Worm (Caenorhabditis elegans): ENCODE results near the gene F37C4.4.
A peak's percentile ranks its signal among the peaks of the same experiment; 100 is the strongest.

F37C4.4 gene

ce11 chrIV:3874417-3874816 lies 7.3 kb downstream of the F37C4.4 start (continued):
- TF ChIP-seq nhr-42 (GFP tag; IDR thresholded peaks at IDR 0.05): no peak
- no peak for TF ChIP-seq egl-27 (tag; optimal IDR thresholded peaks at IDR 0.05)
- TF ChIP-seq pha-4 (GFP tag; IDR thresholded peaks at IDR 0.05): no peak
- TF ChIP-seq pha-4 (tag; optimal IDR thresholded peaks at IDR 0.05): peak; percentile 7
- no peak for TF ChIP-seq daf-19 (GFP tag; conservative IDR thresholded peaks at IDR 0.05)
- TF ChIP-seq R02D3.7 (tag; optimal IDR thresholded peaks at IDR 0.05): no peak
- TF ChIP-seq hmg-1.1 (GFP tag; IDR thresholded peaks at IDR 0.05): 0 out of 2 replicates have a peak, but pooled peaks have one; percentile 27
- TF ChIP-seq ztf-11 (tag; optimal IDR thresholded peaks at IDR 0.05): no peak
- no peak for TF ChIP-seq zfp-2 (tag; optimal IDR thresholded peaks at IDR 0.05)
- TF ChIP-seq zip-2 (tag; optimal IDR thresholded peaks at IDR 0.05): no peak
- no peak for TF ChIP-seq set-16 (GFP tag; IDR thresholded peaks at IDR 0.05)
- TF ChIP-seq saeg-2 (GFP tag; IDR thresholded peaks at IDR 0.05): no peak
- TF ChIP-seq lin-29 (GFP tag; IDR thresholded peaks at IDR 0.05): no peak
- TF ChIP-seq hif-1 (tag; optimal IDR thresholded peaks at IDR 0.05): no peak
- TF ChIP-seq php-3 (GFP tag; IDR thresholded peaks at IDR 0.05): no peak
- TF ChIP-seq mxl-3 (GFP tag; optimal IDR thresholded peaks at IDR 0.05): no peak
- TF ChIP-seq F10B5.3 (tag; optimal IDR thresholded peaks at IDR 0.05): no peak
- TF ChIP-seq nhr-10 (tag; optimal IDR thresholded peaks at IDR 0.05): no peak
- TF ChIP-seq nhr-237 (tag; optimal IDR thresholded peaks at IDR 0.05): no peak
- no peak for TF ChIP-seq nhr-76 (tag; optimal IDR thresholded peaks at IDR 0.05)
- no peak for TF ChIP-seq mxl-2 (GFP tag; conservative IDR thresholded peaks at IDR 0.05)
- no peak for TF ChIP-seq snpc-1.2 (GFP tag; IDR thresholded peaks at IDR 0.05)
- TF ChIP-seq F49E8.2 (tag; optimal IDR thresholded peaks at IDR 0.05; ENCODE audit: borderline replicate concordance): no peak
- no peak for TF ChIP-seq lin-1 (GFP tag; IDR thresholded peaks at IDR 0.05)
- no peak for TF ChIP-seq gei-8 (GFP tag; optimal IDR thresholded peaks at IDR 0.05)
- TF ChIP-seq Y48G9A.11 (GFP tag; IDR thresholded peaks at IDR 0.05): no peak
- no peak for TF ChIP-seq ztf-7 (tag; optimal IDR thresholded peaks at IDR 0.05)
- TF ChIP-seq unc-62 (GFP tag; optimal IDR thresholded peaks at IDR 0.05 in 1 of 2): no peak
- TF ChIP-seq unc-62 (tag; optimal IDR thresholded peaks at IDR 0.05): no peak
- no peak for TF ChIP-seq nhr-25 (tag; optimal IDR thresholded peaks at IDR 0.05; ENCODE audit: borderline replicate concordance, insufficient read depth)
- TF ChIP-seq nhr-48 (tag; optimal IDR thresholded peaks at IDR 0.05): no peak
- TF ChIP-seq vab-7 (GFP tag; IDR thresholded peaks at IDR 0.05): no peak
- no peak for TF ChIP-seq sdz-12 (GFP tag; optimal IDR thresholded peaks at IDR 0.05)
- TF ChIP-seq mep-1 (tag; optimal IDR thresholded peaks at IDR 0.05): peak; percentile 72
- no peak for TF ChIP-seq ces-1 (GFP tag; optimal IDR thresholded peaks at IDR 0.05)
- no peak for TF ChIP-seq ceh-82 (tag; optimal IDR thresholded peaks at IDR 0.05)
- no peak for TF ChIP-seq dmd-9 (GFP tag; IDR thresholded peaks at IDR 0.05)
- TF ChIP-seq T26A8.4 (GFP tag; IDR thresholded peaks at IDR 0.05): 0 out of 2 replicates have a peak, but pooled peaks have one; percentile 34
- TF ChIP-seq ceh-20 (GFP tag; IDR thresholded peaks at IDR 0.05): no peak
- TF ChIP-seq mdl-1 (tag; optimal IDR thresholded peaks at IDR 0.05): peak in 1 of 2 experiments; percentile 8
- peak; percentile 55 for TF ChIP-seq nhr-77 (tag; optimal IDR thresholded peaks at IDR 0.05)
- TF ChIP-seq lin-38 (GFP tag; IDR thresholded peaks at IDR 0.05): no peak; the same call in 1 of the 2 replicates
- TF ChIP-seq lsy-2 (tag; optimal IDR thresholded peaks at IDR 0.05): peak in 1 of 2 experiments; percentile 36
- no peak for TF ChIP-seq lin-13 (GFP tag; optimal IDR thresholded peaks at IDR 0.05)
- TF ChIP-seq daf-8 (GFP tag; IDR thresholded peaks at IDR 0.05): no peak
- TF ChIP-seq skn-1 (tag; optimal IDR thresholded peaks at IDR 0.05): no peak
- no peak for TF ChIP-seq aly-2 (tag; optimal IDR thresholded peaks at IDR 0.05)
- TF ChIP-seq lin-39 (tag; optimal IDR thresholded peaks at IDR 0.05): no peak
- peak; percentile 34 for TF ChIP-seq dpl-1 (GFP tag; optimal IDR thresholded peaks at IDR 0.05)
- no peak for TF ChIP-seq Y75B8A.6 (GFP tag; IDR thresholded peaks at IDR 0.05)
- no peak for TF ChIP-seq lim-7 (GFP tag; IDR thresholded peaks at IDR 0.05)
- TF ChIP-seq fos-1 (tag; optimal IDR thresholded peaks at IDR 0.05): no peak
- no peak for TF ChIP-seq lin-15B (tag; optimal IDR thresholded peaks at IDR 0.05)

Data from whole organism, L4 larva.